Worm (Caenorhabditis elegans): Measurements from ENCODE around the gene ZC404.16.

ZC404.16 gene

DNA sequence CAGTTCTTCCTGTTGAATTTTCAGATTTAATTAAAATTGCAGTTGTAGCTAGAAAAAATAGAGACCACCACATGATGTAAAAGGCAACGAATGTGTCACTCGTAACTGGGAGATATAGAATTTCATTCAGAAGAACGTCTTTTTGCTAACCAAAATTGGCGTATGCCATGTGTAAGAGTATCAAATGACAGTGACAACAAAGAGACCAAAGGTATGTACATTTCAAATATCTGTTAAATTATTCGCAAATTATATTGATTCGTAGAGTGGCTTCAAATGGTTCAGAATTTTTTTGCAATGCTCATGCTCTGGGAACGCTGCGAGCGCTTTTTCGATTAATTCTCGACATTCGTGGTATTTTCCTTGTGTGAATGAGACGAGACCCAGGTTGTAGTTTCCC lies 11.3 kb downstream of the ZC404.16 start, which contains the start of gene T25F10.4:
TSS of gene T25F10.4 (minus strand) at position 101 of the 400 bp plus-strand sequence.
- TF ChIP-seq bed-3 (GFP tag; optimal IDR thresholded peaks at IDR 0.05) (no peak), M03D4.4 (tag; optimal IDR thresholded peaks at IDR 0.05) (no peak), lsy-2 (tag; optimal IDR thresholded peaks at IDR 0.05) (no peak), blmp-1 (tag; optimal IDR thresholded peaks at IDR 0.05) (no peak), ham-2 (GFP tag; optimal IDR thresholded peaks at IDR 0.05) (no peak), ztf-11 (tag; optimal IDR thresholded peaks at IDR 0.05) (no peak), unc-120 (tag; optimal IDR thresholded peaks at IDR 0.05; ENCODE audit: poor library complexity, severe bottlenecking) (no peak), pha-4 (tag; optimal IDR thresholded peaks at IDR 0.05) (no peak), nhr-2 (tag; optimal IDR thresholded peaks at IDR 0.05) (no peak), ceh-83 (GFP tag; optimal IDR thresholded peaks at IDR 0.05) (no peak), hlh-1 (tag; optimal IDR thresholded peaks at IDR 0.05) (no peak), flh-1 (GFP tag; optimal IDR thresholded peaks at IDR 0.05) (no peak), sem-2 (GFP tag; optimal IDR thresholded peaks at IDR 0.05) (no peak), drap-1 (GFP tag; optimal IDR thresholded peaks at IDR 0.05) (no peak), elt-3 (tag; optimal IDR thresholded peaks at IDR 0.05) (no peak), elt-1 (tag; optimal IDR thresholded peaks at IDR 0.05; ENCODE audit: borderline replicate concordance, insufficient read depth) (no peak), mep-1 (tag; optimal IDR thresholded peaks at IDR 0.05) (no peak), mls-2 (tag; optimal IDR thresholded peaks at IDR 0.05) (no peak)

DNA sequence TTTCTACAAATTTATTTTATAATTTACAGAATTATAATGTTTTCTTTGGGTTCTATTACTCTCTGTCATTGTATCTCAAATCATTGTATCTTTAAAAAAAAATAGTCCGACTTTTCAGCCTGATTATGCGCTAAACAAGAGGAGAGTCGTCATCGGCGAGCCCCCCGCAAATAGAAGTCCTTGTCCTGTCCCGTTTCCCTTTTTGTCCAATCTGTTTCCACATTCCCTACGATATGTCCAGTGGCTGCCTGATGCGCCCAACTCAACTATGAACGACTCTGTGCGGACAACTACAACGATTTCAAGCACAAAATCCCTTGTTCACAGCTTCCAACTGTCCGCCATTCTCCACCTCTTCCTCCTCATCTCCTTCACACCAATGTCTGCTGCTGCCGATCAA lies 15.6 kb downstream of the ZC404.16 start, which contains the start of gene dbl-1:
TSS of gene dbl-1 (plus strand) at position 119 of the 400 bp plus-strand sequence.
- TF ChIP-seq ceh-43 (GFP tag; optimal IDR thresholded peaks at IDR 0.05) = no peak
- no peak for TF ChIP-seq ceh-39 (tag; optimal IDR thresholded peaks at IDR 0.05)
- no peak for TF ChIP-seq nhr-12 (tag; optimal IDR thresholded peaks at IDR 0.05)

DNA sequence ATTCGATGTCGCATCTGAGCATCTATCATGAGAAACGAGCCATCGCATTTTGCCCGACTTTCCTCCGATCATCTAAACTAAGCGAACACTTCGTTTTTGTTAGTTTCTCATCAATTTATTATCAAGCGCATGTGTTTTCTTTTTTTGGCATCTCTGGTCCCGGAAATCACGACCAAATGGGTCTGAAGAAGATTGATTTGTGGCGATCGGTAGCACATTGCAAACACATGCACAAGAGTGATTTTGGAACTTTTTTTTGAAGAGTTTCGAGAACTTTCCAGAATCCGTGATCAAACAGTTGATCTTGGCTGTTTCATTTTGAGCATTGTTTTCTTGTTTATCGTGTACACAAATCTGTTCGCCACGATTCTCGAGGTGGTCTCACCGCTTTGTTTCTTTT lies 20.4 kb downstream of the ZC404.16 start:
- no peak for TF ChIP-seq unc-120 (tag; optimal IDR thresholded peaks at IDR 0.05; ENCODE audit: poor library complexity, severe bottlenecking)
- TF ChIP-seq nhr-28 (tag; optimal IDR thresholded peaks at IDR 0.05) = no peak
- no peak for TF ChIP-seq mab-5 (tag; optimal IDR thresholded peaks at IDR 0.05)
- no peak for TF ChIP-seq pha-4 (tag; optimal IDR thresholded peaks at IDR 0.05)
- TF ChIP-seq snpc-4 (tag; optimal IDR thresholded peaks at IDR 0.05) = no peak
- TF ChIP-seq cnd-1 (tag; optimal IDR thresholded peaks at IDR 0.05) = no peak
- TF ChIP-seq sptf-1 (tag; optimal IDR thresholded peaks at IDR 0.05) = no peak

DNA sequence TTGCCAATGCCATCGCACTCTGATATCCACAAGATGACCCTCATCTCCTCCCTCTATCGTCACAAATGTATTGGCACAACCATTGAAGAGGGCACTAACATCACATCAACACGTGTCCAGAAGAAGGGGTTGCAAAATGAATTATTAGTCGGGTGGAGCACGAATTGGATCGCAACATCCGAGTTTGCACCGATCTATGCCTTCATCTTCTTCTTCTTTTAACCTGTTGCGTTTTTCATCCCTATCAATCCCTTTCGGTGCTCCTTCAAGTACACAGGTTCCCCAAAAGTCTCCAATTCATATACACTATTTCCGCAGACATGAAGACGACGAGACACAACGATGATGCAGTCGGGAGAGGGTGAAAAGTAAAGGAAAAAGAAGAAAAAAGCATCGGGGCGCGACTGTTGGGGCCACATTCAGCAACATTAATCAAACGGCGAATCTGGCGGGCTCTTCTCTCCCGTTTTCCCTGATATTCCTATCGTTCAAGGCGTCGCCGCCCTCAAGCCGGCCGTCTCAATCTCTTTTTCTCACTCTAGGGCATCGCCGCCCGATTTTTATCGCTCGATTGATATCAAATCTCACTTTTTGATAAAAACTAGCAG lies 22.0 kb downstream of the ZC404.16 start:
- no peak for TF ChIP-seq lin-13 (tag; optimal IDR thresholded peaks at IDR 0.05)
- TF ChIP-seq ces-1 (GFP tag; optimal IDR thresholded peaks at IDR 0.05) = no peak
- TF ChIP-seq nhr-2 (tag; optimal IDR thresholded peaks at IDR 0.05) = no peak
- no peak for TF ChIP-seq ham-2 (GFP tag; optimal IDR thresholded peaks at IDR 0.05)
- TF ChIP-seq ceh-83 (GFP tag; optimal IDR thresholded peaks at IDR 0.05) = no peak
- no peak for TF ChIP-seq zip-8 (tag; optimal IDR thresholded peaks at IDR 0.05)
- TF ChIP-seq mls-2 (tag; optimal IDR thresholded peaks at IDR 0.05) = no peak
- peak; percentile 65 for TF ChIP-seq unc-120 (tag; optimal IDR thresholded peaks at IDR 0.05; ENCODE audit: poor library complexity, severe bottlenecking)
- TF ChIP-seq lsy-2 (tag; optimal IDR thresholded peaks at IDR 0.05) = no peak
- peak; percentile 32 for TF ChIP-seq hlh-1 (tag; optimal IDR thresholded peaks at IDR 0.05)
- TF ChIP-seq nhr-28 (tag; optimal IDR thresholded peaks at IDR 0.05) = no peak
- no peak for TF ChIP-seq ceh-39 (tag; optimal IDR thresholded peaks at IDR 0.05)
- no peak for TF ChIP-seq sptf-1 (tag; optimal IDR thresholded peaks at IDR 0.05)
- no peak for TF ChIP-seq nhr-76 (tag; optimal IDR thresholded peaks at IDR 0.05)

DNA sequence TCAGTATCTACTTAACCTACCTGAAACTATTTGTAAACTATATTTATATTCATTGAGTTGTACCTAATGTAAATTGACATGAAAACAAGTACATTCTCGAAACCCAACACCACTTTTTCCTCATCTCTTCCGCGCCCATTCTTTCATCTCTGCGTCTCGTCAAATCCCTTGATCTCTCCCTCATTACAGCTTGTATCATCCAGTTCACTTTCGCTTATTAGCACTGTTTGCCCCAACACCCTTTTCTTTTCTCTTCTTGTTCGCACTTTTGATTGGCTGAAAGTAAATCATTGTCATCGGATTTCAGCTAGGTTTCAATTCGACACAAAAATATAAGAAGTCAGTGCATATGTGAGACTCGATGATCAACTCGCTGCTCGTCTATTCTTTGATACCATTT lies 28.9 kb downstream of the ZC404.16 start, which contains the start of gene T25F10.3:
TSS of gene T25F10.3 (plus strand) at position 308 of the 400 bp plus-strand sequence.
- TF ChIP-seq lin-32 (GFP tag; optimal IDR thresholded peaks at IDR 0.05) (no peak), blmp-1 (tag; optimal IDR thresholded peaks at IDR 0.05) (peak; percentile 30)

Data from whole organism, mixed stage, embryonic.